Worm (Caenorhabditis elegans): Measurements from ENCODE around the gene ufd-3.

The ufd-3 gene

ce11 chrII:9967999-9968706 lies 27.6 kb downstream of the ufd-3 start, which contains the start of the genes R53.4 and psf-1:
Gene R53.4 (minus strand): TSS chrII:9968049.
Gene psf-1 (plus strand): TSS chrII:9968673.
- TF ChIP-seq unc-62 (GFP tag; optimal IDR thresholded peaks at IDR 0.05): no peak

DNA sequence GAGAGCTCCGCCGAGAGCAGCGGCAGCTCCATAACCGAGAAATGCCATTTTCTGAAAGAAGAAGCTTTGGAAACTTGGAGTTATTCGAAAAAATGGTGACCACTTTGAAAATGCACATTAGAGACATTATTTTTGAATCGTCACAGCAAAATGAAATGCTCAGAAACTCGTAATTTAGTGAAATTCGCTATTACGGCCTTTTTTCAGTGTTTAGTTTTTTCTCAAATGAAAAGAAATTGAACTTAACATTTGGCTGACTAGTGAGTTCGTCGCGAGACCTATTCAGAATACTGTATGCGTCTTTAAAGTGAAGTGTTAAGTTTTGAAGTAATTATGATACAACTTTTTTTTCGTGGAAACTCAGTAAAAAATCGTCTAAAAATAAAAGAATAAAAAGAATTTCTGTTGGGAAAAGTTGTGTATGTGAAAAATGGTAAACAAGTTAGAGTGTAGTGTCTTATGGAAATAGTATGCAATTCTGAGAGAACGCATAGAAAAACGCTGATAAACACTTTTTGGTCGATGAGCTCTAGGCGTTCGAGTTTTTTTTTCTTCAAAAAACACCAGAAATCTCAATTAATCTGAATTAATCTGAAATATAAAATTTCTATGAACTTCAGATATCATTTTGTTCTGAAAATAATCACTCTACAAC lies 30.0 kb downstream of the ufd-3 start, which contains the start of gene R53.5:
Gene R53.5, minus strand, starts transcription at position 51 of the 655 bp plus-strand sequence.
- TF ChIP-seq unc-62 (GFP tag; optimal IDR thresholded peaks at IDR 0.05): no peak

ce11 chrII:9974210-9974609 lies 33.7 kb downstream of the ufd-3 start:
- TF ChIP-seq unc-62 (GFP tag; optimal IDR thresholded peaks at IDR 0.05): no peak

DNA sequence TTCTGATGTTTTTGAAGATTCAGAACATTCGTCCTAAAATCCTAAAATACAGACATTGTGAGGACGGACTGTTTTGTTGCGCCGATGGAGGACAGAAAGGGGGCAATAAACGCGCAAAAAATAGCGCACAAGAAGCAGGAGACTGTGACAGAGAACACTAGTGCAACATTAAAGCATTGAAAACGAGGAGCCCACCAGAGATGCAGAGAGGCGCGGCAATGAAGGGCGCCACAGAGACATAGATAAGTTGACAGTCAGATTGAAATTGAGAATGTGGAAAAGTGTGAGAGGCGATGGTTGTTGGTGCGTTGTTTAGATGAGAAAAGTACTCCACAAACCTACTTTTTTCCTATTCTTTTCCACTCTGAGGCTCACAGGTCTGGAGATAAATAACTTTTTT lies 34.4 kb downstream of the ufd-3 start, which contains the start of gene aakg-5:
Gene aakg-5, minus strand, starts transcription at position 159 of the 400 bp plus-strand sequence.
- TF ChIP-seq unc-62 (GFP tag; optimal IDR thresholded peaks at IDR 0.05): no peak

DNA sequence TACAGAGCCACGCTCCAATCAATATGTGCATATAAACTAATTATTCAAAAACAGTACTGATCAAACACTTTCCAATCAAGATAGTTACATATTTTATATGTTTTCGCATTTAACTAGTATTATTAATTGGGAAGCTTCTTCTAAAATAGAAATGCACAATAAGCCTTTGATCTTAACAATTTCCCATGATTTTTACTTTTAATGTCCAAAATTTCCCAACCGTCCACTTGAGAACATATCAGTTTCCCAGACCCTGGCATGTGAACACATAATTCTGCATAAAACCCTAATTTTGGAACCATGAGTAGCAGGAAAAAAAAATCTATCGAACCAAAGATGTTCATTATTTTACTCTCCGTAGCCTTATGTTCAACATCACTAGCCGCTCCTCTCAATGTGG lies 35.9 kb downstream of the ufd-3 start, which contains the start of gene R53.8:
Gene R53.8, plus strand, starts transcription at position 301 of the 400 bp plus-strand sequence.
- TF ChIP-seq unc-62 (GFP tag; optimal IDR thresholded peaks at IDR 0.05): no peak

ce11 chrII:9980077-9980631 lies 39.6 kb downstream of the ufd-3 start, which contains the start of gene ZK892.6:
Gene ZK892.6 (minus strand): TSS chrII:9980127.
- TF ChIP-seq unc-62 (GFP tag; optimal IDR thresholded peaks at IDR 0.05): no peak

- no peak for TF ChIP-seq unc-62 (GFP tag; optimal IDR thresholded peaks at IDR 0.05)
Observed at ce11 chrII:9981760-9982159, 41.2 kb downstream of the ufd-3 start, which contains the start of gene sdz-38. Gene sdz-38 (minus strand): TSS chrII:9981860.

ce11 chrII:9982437-9982836 lies 41.9 kb downstream of the ufd-3 start:
- no peak for TF ChIP-seq unc-62 (GFP tag; optimal IDR thresholded peaks at IDR 0.05)

- no peak for TF ChIP-seq unc-62 (GFP tag; optimal IDR thresholded peaks at IDR 0.05)
Observed at ce11 chrII:9984866-9985336, 44.3 kb downstream of the ufd-3 start.

DNA sequence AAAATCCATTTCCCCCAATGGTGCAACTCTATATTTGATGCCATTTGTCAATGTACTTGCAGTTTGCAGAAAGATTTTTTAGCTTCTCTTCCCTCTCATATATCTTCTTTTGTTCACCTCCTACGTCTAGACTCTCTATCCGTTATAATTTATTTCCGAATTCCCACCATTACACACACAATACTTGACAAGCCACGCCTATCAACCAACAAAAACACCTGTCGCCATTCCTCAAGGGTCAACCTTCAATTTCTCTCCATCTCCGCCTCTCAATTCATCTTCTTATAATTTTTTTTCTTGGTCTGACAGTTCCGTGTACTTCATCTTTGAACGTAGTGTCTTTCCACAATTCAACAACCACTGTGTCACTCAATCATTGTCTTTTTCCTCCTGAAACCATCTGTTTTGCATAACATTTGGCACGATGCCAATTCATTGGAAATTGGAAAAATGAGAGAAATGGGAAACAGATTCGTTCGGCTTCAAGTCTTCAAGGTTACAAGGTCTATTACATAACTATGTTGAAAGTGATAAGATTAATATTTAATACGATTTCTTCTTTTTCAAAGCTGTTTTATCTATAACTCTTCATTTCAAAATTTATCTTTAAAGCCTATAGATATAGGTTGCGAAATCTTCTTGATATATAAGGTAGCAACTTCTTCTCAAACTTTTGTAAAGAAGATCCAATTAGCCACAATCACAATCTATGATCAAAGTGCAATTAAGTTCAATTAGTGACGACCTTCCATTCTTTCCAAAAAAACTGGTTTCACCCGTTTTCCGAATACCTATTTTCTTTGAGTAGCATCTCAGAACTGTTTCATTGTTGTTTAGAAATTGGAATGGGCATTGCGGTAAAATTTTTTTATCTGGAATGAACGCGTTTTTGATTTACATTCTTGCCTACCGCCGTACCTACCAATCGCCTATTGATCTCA lies 46.4 kb downstream of the ufd-3 start:
- TF ChIP-seq unc-62 (GFP tag; optimal IDR thresholded peaks at IDR 0.05): no peak

DNA sequence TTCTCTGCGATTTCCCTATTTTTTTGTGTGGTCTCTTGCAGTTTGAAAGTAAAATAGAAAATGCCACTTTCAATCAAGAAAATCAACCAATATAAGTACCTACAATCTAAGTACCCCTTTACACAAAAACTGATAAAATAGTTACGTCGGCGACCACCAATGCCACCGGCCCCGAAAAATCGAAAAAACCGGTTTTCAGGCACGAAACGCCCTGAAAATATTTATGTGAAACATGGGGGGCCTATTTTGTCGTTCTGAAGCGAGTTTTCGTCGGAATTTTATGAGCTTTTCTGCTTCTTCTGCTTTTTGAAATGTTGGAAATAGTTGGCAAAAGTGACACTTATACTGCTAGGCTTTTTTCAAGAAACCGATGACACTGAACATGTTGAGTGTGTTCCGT lies 48.1 kb downstream of the ufd-3 start:
- no peak for TF ChIP-seq unc-62 (GFP tag; optimal IDR thresholded peaks at IDR 0.05)

DNA sequence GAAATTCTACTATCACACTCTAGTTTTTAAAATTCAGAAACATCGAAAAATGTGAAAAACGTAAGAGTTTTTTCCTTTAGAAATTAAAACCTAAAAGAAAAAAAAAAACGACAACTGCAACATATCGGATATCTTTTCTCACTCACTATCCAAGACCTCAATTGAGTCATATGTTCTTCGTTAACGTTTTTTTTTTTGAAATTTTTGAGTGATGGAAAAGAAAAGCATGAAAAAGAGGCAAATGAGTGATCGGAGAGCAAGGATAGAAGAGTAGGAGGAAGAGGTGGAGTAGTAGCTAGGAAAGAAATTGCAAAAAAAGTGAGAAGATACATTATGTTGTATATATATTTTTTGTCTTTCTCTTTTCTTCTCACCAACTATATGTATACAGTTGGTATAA lies 49.0 kb downstream of the ufd-3 start:
- TF ChIP-seq unc-62 (GFP tag; optimal IDR thresholded peaks at IDR 0.05): no peak

ce11 chrII:9990812-9991211 lies 50.3 kb downstream of the ufd-3 start, which contains the start of gene lec-3:
Gene lec-3 (plus strand): TSS chrII:9991112.
- TF ChIP-seq unc-62 (GFP tag; optimal IDR thresholded peaks at IDR 0.05): no peak

- TF ChIP-seq unc-62 (GFP tag; optimal IDR thresholded peaks at IDR 0.05): no peak
Observed at ce11 chrII:9992474-9992873, 51.9 kb downstream of the ufd-3 start.

Measured in whole organism, dauer.